Fruit fly (Drosophila melanogaster) whole organism, adult: ENCODE results near the gene CG17264.

Experiments used
- CG14711 ChIP-seq: fragments of 200-800 bp; sonication (Bioruptor generic); optimal IDR thresholded peaks from 2 replicates; lab custom pipeline; 2018; ENCODE audit warnings: missing biosample characterization, mild to moderate bottlenecking, missing genetic modification characterization, moderate library complexity
- CG5204 ChIP-seq: fragments of 200-800 bp; sonication (Bioruptor generic); optimal IDR thresholded peaks from 2 replicates; lab custom pipeline; 2016; ENCODE audit warnings: missing biosample characterization, missing genetic modification characterization
- Crg-1 ChIP-seq: fragments of 200-800 bp; sonication (Bioruptor generic); optimal IDR thresholded peaks from 2 replicates; lab custom pipeline; 2016; ENCODE audit warnings: missing biosample characterization, missing genetic modification characterization
- Mnt ChIP-seq: fragments of 200-800 bp; sonication (Bioruptor generic); optimal IDR thresholded peaks from 2 replicates; lab custom pipeline; 2016; ENCODE audit warnings: missing biosample characterization, mild to moderate bottlenecking, missing genetic modification characterization
- bab1 ChIP-seq: fragments of 200-800 bp; sonication (Bioruptor generic); optimal IDR thresholded peaks from 3 replicates; lab custom pipeline; 2019; ENCODE audit warnings: missing biosample characterization, mild to moderate bottlenecking, missing genetic modification characterization, moderate library complexity
- pad ChIP-seq: fragments of 200-800 bp; sonication (Bioruptor generic); optimal IDR thresholded peaks from 3 replicates; lab custom pipeline; 2017; ENCODE audit warnings: missing biosample characterization, missing genetic modification characterization, mild to moderate bottlenecking, moderate library complexity, missing genetic modification reagents

- TF ChIP-seq Mnt (GFP tag; lab: Kevin White, UChicago) (peak; percentile 83), bab1 (peak; percentile 86), Crg-1 (GFP tag; lab: Kevin White, UChicago) (peak; percentile 81), pad (GFP tag; lab: Kevin White, UChicago) (peak; percentile 87), CG14711 (tag; lab: Kevin White, UChicago) (peak; percentile 83), CG5204 (peak; percentile 90)
Measured at dm6 chr2L:2972439-2972936, 45.8 kb upstream of the CG17264 start, which contains the start of the genes Rrp1 and gammaTub23C.
